Worm (Caenorhabditis elegans): ENCODE results near the gene ifet-1.

DNA sequence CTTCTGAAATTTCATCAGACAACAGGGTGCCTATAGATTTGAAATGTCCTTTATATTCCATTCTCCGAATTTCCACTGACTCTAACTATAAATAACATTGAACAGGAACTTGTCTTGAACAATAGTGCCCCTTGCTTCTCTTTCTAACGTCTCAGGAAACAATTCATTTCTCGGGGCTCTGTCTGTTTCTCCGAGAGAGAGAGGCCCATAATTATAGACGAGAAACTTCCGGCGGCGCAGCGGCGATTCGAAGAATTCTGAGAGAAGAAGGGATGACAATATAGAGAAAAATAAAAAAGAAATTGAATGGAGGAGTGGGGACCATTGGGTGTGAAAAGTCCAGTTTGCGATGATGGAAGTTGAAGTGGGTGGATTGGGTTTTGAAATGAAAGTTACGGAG is 14.7 kb downstream of the ifet-1 start:
- TF ChIP-seq ama-1 (optimal IDR thresholded peaks at IDR 0.05) (no peak), tra-1 (GFP tag; IDR thresholded peaks at IDR 0.05) (no peak), pha-4 (GFP tag; IDR thresholded peaks at IDR 0.05) (no peak), pha-4 (tag; optimal IDR thresholded peaks at IDR 0.05) (no peak), zag-1 (tag; optimal IDR thresholded peaks at IDR 0.05) (no peak), lsy-2 (tag; optimal IDR thresholded peaks at IDR 0.05) (no peak), nhr-11 (tag; optimal IDR thresholded peaks at IDR 0.05) (no peak), Y5F2A.4 (GFP tag; optimal IDR thresholded peaks at IDR 0.05) (no peak), dmd-6 (GFP tag; IDR thresholded peaks at IDR 0.05) (no peak), nhr-25 (tag; optimal IDR thresholded peaks at IDR 0.05; ENCODE audit: borderline replicate concordance, insufficient read depth) (no peak), snpc-4 (tag; optimal IDR thresholded peaks at IDR 0.05) (no peak), fkh-10 (GFP tag; optimal IDR thresholded peaks at IDR 0.05) (no peak), zfp-3 (GFP tag; conservative IDR thresholded peaks at IDR 0.05) (no peak)

All from whole organism, L4 larva.